Worm (Caenorhabditis elegans) whole organism, L4 larva: Measurements from ENCODE around the gene F13A7.14.

Source experiments
- Y105C5A.15 ChIP-seq: fragments of 200-800 bp; sonication (Bioruptor generic); IDR thresholded peaks from 2 replicates; pipeline ENCODE4 v1.3.6; 2022; ENCODE audit warnings: missing genetic modification characterization, missing compliant biosample characterization
- nhr-77 ChIP-seq: fragments of 150-350 bp; optimal IDR thresholded peaks from 2 replicates; lab custom pipeline; 2014; ENCODE audit warnings: missing biosample characterization, missing genetic modification characterization
- pha-4 ChIP-seq, 2 experiments: fragments of 150-350 bp in 1 of 2; fragments of 200-800 bp in 1 of 2; sonication (Bioruptor generic) in 1 of 2; IDR thresholded peaks in 1 of 2; optimal IDR thresholded peaks in 1 of 2; 2 replicates each; pipeline versions ENCODE4 v1.3.6 to Lab custom; 2014 to 2022; ENCODE audit warnings: missing genetic modification characterization in 2 of 2, missing genetic modification reagents in 2 of 2, missing biosample characterization in 1 of 2, missing compliant biosample characterization in 1 of 2
- snpc-4 ChIP-seq: fragments of 150-350 bp; optimal IDR thresholded peaks from 2 replicates; lab custom pipeline; 2014; ENCODE audit warnings: missing biosample characterization, missing genetic modification characterization
- unc-39 ChIP-seq: sonication (generic microtip); optimal IDR thresholded peaks from 2 replicates; lab custom pipeline; 2017; ENCODE audit warnings: missing biosample characterization, missing genetic modification characterization

DNA sequence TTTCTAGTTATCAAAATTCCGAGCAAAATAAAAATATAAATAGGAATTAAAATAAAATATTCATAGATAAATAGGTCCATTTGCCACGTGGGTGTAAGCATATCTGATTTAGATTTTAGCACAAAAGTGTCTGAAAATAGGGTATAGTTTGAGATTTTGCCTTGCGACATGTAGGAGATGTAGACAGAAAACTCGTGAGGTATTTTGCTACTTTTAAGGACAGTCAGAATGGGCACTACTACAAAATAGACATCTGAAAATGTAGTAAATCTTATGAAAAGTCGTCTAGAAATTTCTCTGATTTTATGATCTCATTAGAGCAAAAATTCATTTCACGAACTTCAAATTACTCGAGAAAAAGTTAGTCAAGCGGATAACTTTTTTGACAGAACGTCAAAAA is 27.0 kb upstream of the F13A7.14 start, which contains the start of gene srv-34:
- TF ChIP-seq Y105C5A.15 (GFP tag; lab: Robert Waterston, UW): no peak
- no peak for TF ChIP-seq pha-4 (GFP tag; IDR thresholded peaks at IDR 0.05; lab: Robert Waterston, UW)
- TF ChIP-seq pha-4 (tag; optimal IDR thresholded peaks at IDR 0.05; lab: Kevin White, UChicago): no peak
- no peak for TF ChIP-seq unc-39
- TF ChIP-seq snpc-4 (tag; lab: Kevin White, UChicago): no peak
- TF ChIP-seq nhr-77 (tag; lab: Kevin White, UChicago): no peak
